Worm (Caenorhabditis elegans) whole organism, L2 larva: ENCODE measurements around the gene T09A5.15.

Experiments
- C34F6.9 ChIP-seq: fragments of 150-350 bp; optimal IDR thresholded peaks from 2 replicates; lab custom pipeline; 2014; ENCODE audit warnings: missing biosample characterization, missing genetic modification characterization
- F13H6.1 ChIP-seq: sonication (generic microtip); optimal IDR thresholded peaks from 2 replicates; lab custom pipeline; 2016; ENCODE audit warnings: missing genetic modification characterization, missing compliant biosample characterization
- Y55F3AM.14 ChIP-seq: fragments of 200-800 bp; sonication (Bioruptor generic); optimal IDR thresholded peaks from 2 replicates; lab custom pipeline; 2018; ENCODE audit warnings: mild to moderate bottlenecking, missing genetic modification characterization, missing compliant biosample characterization
- alr-1 ChIP-seq: fragments of 150-350 bp; optimal IDR thresholded peaks from 2 replicates; lab custom pipeline; 2014; ENCODE audit warnings: missing biosample characterization, missing genetic modification characterization
- aly-2 ChIP-seq: fragments of 150-350 bp; optimal IDR thresholded peaks from 2 replicates; lab custom pipeline; 2014; ENCODE audit warnings: missing biosample characterization, missing genetic modification characterization
- ama-1 ChIP-seq: fragments of 150-350 bp; optimal IDR thresholded peaks from 2 replicates; lab custom pipeline; 2018; ENCODE audit warnings: inconsistent platforms
- blmp-1 ChIP-seq: sonication (generic microtip); optimal IDR thresholded peaks from 2 replicates; lab custom pipeline; 2017; ENCODE audit warnings: missing genetic modification characterization, mild to moderate bottlenecking, missing compliant biosample characterization, antibody characterized with exemption, moderate library complexity; ENCODE audit not compliant: insufficient read depth
- ceh-16 ChIP-seq: fragments of 150-350 bp; optimal IDR thresholded peaks from 2 replicates; lab custom pipeline; 2014; ENCODE audit warnings: missing biosample characterization, missing genetic modification characterization
- ceh-82 ChIP-seq: fragments of 150-350 bp; optimal IDR thresholded peaks from 2 replicates; lab custom pipeline; 2014; ENCODE audit warnings: missing biosample characterization, missing genetic modification characterization
- crh-2 ChIP-seq: sonication (generic microtip); optimal IDR thresholded peaks from 2 replicates; lab custom pipeline; 2017; ENCODE audit warnings: missing biosample characterization, missing genetic modification characterization
- egl-27 ChIP-seq: sonication (generic microtip); optimal IDR thresholded peaks from 3 replicates; lab custom pipeline; 2017; ENCODE audit warnings: missing biosample characterization, missing genetic modification reagents, missing genetic modification characterization
- elt-1 ChIP-seq: fragments of 150-350 bp; optimal IDR thresholded peaks from 2 replicates; lab custom pipeline; 2014; ENCODE audit warnings: missing biosample characterization, missing genetic modification characterization
- fos-1 ChIP-seq: fragments of 150-350 bp; optimal IDR thresholded peaks from 2 replicates; lab custom pipeline; 2014; ENCODE audit warnings: missing biosample characterization, missing genetic modification characterization
- lin-13 ChIP-seq: fragments of 150-350 bp; optimal IDR thresholded peaks from 2 replicates; lab custom pipeline; 2014; ENCODE audit warnings: missing biosample characterization, missing genetic modification reagents, missing genetic modification characterization
- lsy-2 ChIP-seq, 2 experiments: fragments of 150-350 bp in 1 of 2; sonication (generic microtip) in 1 of 2; optimal IDR thresholded peaks; 2 replicates each; lab custom pipeline; 2014 to 2017; ENCODE audit warnings: missing biosample characterization in 2 of 2, missing genetic modification characterization in 2 of 2
- mab-5 ChIP-seq: fragments of 150-350 bp; optimal IDR thresholded peaks from 2 replicates; lab custom pipeline; 2014; ENCODE audit warnings: missing biosample characterization, missing genetic modification characterization
- mdl-1 ChIP-seq, 2 experiments: fragments of 150-350 bp in 1 of 2; sonication (generic microtip) in 1 of 2; optimal IDR thresholded peaks; 2 replicates each; lab custom pipeline; 2017; ENCODE audit warnings: missing biosample characterization in 2 of 2, missing genetic modification characterization in 2 of 2
- nhr-10 ChIP-seq: sonication (generic microtip); optimal IDR thresholded peaks from 2 replicates; lab custom pipeline; 2017; ENCODE audit warnings: missing biosample characterization, missing genetic modification characterization
- nhr-11 ChIP-seq: fragments of 150-350 bp; optimal IDR thresholded peaks from 2 replicates; lab custom pipeline; 2014; ENCODE audit warnings: missing biosample characterization, missing genetic modification characterization
- nhr-12 ChIP-seq: fragments of 150-350 bp; optimal IDR thresholded peaks from 2 replicates; lab custom pipeline; 2014; ENCODE audit warnings: missing biosample characterization, missing genetic modification characterization
- nhr-129 ChIP-seq: fragments of 150-350 bp; optimal IDR thresholded peaks from 2 replicates; lab custom pipeline; 2014; ENCODE audit warnings: missing biosample characterization, missing genetic modification characterization
- nhr-21 ChIP-seq: fragments of 150-350 bp; optimal IDR thresholded peaks from 2 replicates; lab custom pipeline; 2014; ENCODE audit warnings: missing biosample characterization, missing genetic modification characterization
- nhr-23 ChIP-seq: fragments of 150-350 bp; optimal IDR thresholded peaks from 2 replicates; lab custom pipeline; 2014; ENCODE audit warnings: missing biosample characterization, missing genetic modification reagents, missing genetic modification characterization
- nhr-237 ChIP-seq: fragments of 150-350 bp; optimal IDR thresholded peaks from 2 replicates; lab custom pipeline; 2014; ENCODE audit warnings: missing biosample characterization, missing genetic modification characterization
- nhr-77 ChIP-seq: fragments of 150-350 bp; optimal IDR thresholded peaks from 2 replicates; lab custom pipeline; 2014; ENCODE audit warnings: missing biosample characterization, missing genetic modification characterization
- peb-1 ChIP-seq: fragments of 150-350 bp; optimal IDR thresholded peaks from 2 replicates; lab custom pipeline; 2014; ENCODE audit warnings: missing biosample characterization, missing genetic modification characterization
- sem-4 ChIP-seq: fragments of 150-350 bp; optimal IDR thresholded peaks from 2 replicates; lab custom pipeline; 2014; ENCODE audit warnings: missing biosample characterization, missing genetic modification reagents, missing genetic modification characterization
- skn-1 ChIP-seq: sonication (generic microtip); optimal IDR thresholded peaks from 2 replicates; lab custom pipeline; 2017; ENCODE audit warnings: missing biosample characterization, missing genetic modification characterization
- sma-9 ChIP-seq, 2 experiments: fragments of 150-350 bp in 1 of 2; sonication (generic microtip) in 1 of 2; optimal IDR thresholded peaks; 2 replicates each; lab custom pipeline; 2014 to 2016; ENCODE audit warnings: missing genetic modification characterization in 2 of 2, mild to moderate bottlenecking in 1 of 2, missing biosample characterization in 1 of 2, missing compliant biosample characterization in 1 of 2, missing genetic modification reagents in 1 of 2, moderate library complexity in 1 of 2
- snpc-4 ChIP-seq: fragments of 150-350 bp; optimal IDR thresholded peaks from 2 replicates; lab custom pipeline; 2014; ENCODE audit warnings: missing biosample characterization, missing genetic modification characterization
- unc-39 ChIP-seq: fragments of 150-350 bp; optimal IDR thresholded peaks from 2 replicates; lab custom pipeline; 2014; ENCODE audit warnings: missing biosample characterization, missing genetic modification characterization
- unc-55 ChIP-seq: fragments of 150-350 bp; sonication (generic microtip); optimal IDR thresholded peaks from 3 replicates; lab custom pipeline; 2014; ENCODE audit warnings: missing biosample characterization, missing genetic modification reagents, missing genetic modification characterization
- unc-62 ChIP-seq: fragments of 150-350 bp; optimal IDR thresholded peaks from 2 replicates; lab custom pipeline; 2014; ENCODE audit warnings: missing biosample characterization, missing genetic modification reagents, missing genetic modification characterization
- ztf-11 ChIP-seq: sonication (generic microtip); optimal IDR thresholded peaks from 2 replicates; lab custom pipeline; 2017; ENCODE audit warnings: missing biosample characterization, missing genetic modification characterization

The T09A5.15 gene

ce11 chrII:7900762-7901161 is 43.0 kb downstream of the T09A5.15 start:
- TF ChIP-seq mab-5 (tag; lab: Kevin White, UChicago) (no peak), egl-27 (tag; lab: Kevin White, UChicago) (no peak), ztf-11 (tag; lab: Kevin White, UChicago) (no peak), nhr-129 (tag; lab: Kevin White, UChicago) (no peak), C34F6.9 (no peak), lsy-2 (tag; optimal IDR thresholded peaks at IDR 0.05; lab: Kevin White, UChicago) (no peak), peb-1 (tag; lab: Kevin White, UChicago) (no peak), F13H6.1 (no peak), alr-1 (tag; lab: Kevin White, UChicago) (no peak), mdl-1 (tag; optimal IDR thresholded peaks at IDR 0.05; lab: Kevin White, UChicago) (no peak), sem-4 (no peak)

ce11 chrII:7901990-7902389 is 44.2 kb downstream of the T09A5.15 start:
- TF ChIP-seq nhr-77 (tag; lab: Kevin White, UChicago) (no peak), aly-2 (tag; lab: Kevin White, UChicago) (no peak), nhr-23 (no peak), crh-2 (tag; lab: Kevin White, UChicago) (no peak), unc-39 (tag; lab: Kevin White, UChicago) (no peak), lsy-2 (tag; optimal IDR thresholded peaks at IDR 0.05; lab: Kevin White, UChicago) (no peak), nhr-237 (tag; lab: Kevin White, UChicago) (no peak), fos-1 (tag; lab: Kevin White, UChicago) (no peak), nhr-12 (no peak), ceh-82 (no peak), Y55F3AM.14 (no peak), sma-9 (GFP tag; optimal IDR thresholded peaks at IDR 0.05; lab: Kevin White, UChicago) (no peak), sma-9 (tag; optimal IDR thresholded peaks at IDR 0.05; lab: Kevin White, UChicago) (no peak), skn-1 (tag; lab: Kevin White, UChicago) (no peak), blmp-1 (tag; lab: Kevin White, UChicago) (no peak), nhr-21 (tag; lab: Kevin White, UChicago) (no peak), nhr-11 (tag; lab: Kevin White, UChicago) (no peak), snpc-4 (tag; lab: Kevin White, UChicago) (no peak), nhr-10 (no peak), sem-4 (no peak)

- no peak for TF ChIP-seq ceh-16 (tag; lab: Kevin White, UChicago)
- peak; percentile 3 for TF ChIP-seq sem-4
- TF ChIP-seq unc-55 (GFP tag; lab: Kevin White, UChicago), result no peak
- no peak for TF ChIP-seq mdl-1 (tag; optimal IDR thresholded peaks at IDR 0.05; lab: Kevin White, UChicago)
- no peak for TF ChIP-seq unc-62 (GFP tag; lab: Kevin White, UChicago)
- TF ChIP-seq C34F6.9, result peak; percentile 28
- TF ChIP-seq lin-13 (GFP tag; lab: Kevin White, UChicago), result no peak
- no peak for TF ChIP-seq skn-1 (tag; lab: Kevin White, UChicago)
- TF ChIP-seq Y55F3AM.14, result no peak
- TF ChIP-seq ama-1 (lab: Kevin White, UChicago), result no peak
- TF ChIP-seq nhr-129 (tag; lab: Kevin White, UChicago), result no peak
- TF ChIP-seq sma-9 (GFP tag; optimal IDR thresholded peaks at IDR 0.05; lab: Kevin White, UChicago), result peak; percentile 29
- no peak for TF ChIP-seq sma-9 (tag; optimal IDR thresholded peaks at IDR 0.05; lab: Kevin White, UChicago)
- TF ChIP-seq lsy-2 (tag; optimal IDR thresholded peaks at IDR 0.05; lab: Kevin White, UChicago), result peak in 1 of 2 experiments; percentile 28
- no peak for TF ChIP-seq elt-1 (tag; lab: Kevin White, UChicago)
- TF ChIP-seq, all 48 proteins: peak for 4
Measured at ce11 chrII:7907539-7907997, 49.8 kb downstream of the T09A5.15 start, which contains the start of gene best-23. Gene best-23 (minus strand): TSS chrII:7907589.
